Worm (Caenorhabditis elegans): ENCODE results near the gene Y22F5A.11.

DNA sequence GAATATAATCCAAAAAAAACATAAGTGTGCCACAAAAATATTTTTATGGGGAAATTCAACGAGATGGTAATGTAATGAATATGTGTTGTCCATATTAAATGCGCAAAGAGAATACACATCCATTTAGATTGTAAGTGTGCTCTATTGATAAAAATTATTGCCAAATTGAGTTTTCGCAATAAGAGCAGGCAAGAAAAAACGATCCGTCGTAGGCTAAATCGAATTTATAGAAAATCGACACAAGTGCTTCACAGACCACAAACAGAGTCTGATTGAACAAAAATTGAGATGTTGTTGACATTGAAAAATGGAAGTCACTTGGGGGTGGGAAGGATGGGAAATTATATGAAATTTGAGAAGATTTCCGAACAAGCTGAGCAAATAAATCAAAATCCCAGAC is 10.4 kb downstream of the Y22F5A.11 start:
- TF ChIP-seq B0310.2 (tag; optimal IDR thresholded peaks at IDR 0.05), result no peak
- no peak for TF ChIP-seq hmbx-1 (tag; optimal IDR thresholded peaks at IDR 0.05)
- no peak for TF ChIP-seq F13C5.2 (tag; optimal IDR thresholded peaks at IDR 0.05)
- TF ChIP-seq sea-1 (GFP tag; conservative IDR thresholded peaks at IDR 0.05), result no peak
- TF ChIP-seq pes-1 (GFP tag; IDR thresholded peaks at IDR 0.05), result no peak
- TF ChIP-seq ama-1 (optimal IDR thresholded peaks at IDR 0.05), result no peak
- no peak for TF ChIP-seq tbx-37 (GFP tag; conservative IDR thresholded peaks at IDR 0.05)
- TF ChIP-seq flt-1 (GFP tag; IDR thresholded peaks at IDR 0.05), result no peak
- no peak for TF ChIP-seq ets-7 (tag; optimal IDR thresholded peaks at IDR 0.05)
- TF ChIP-seq hnd-1 (tag; optimal IDR thresholded peaks at IDR 0.05), result no peak
- no peak for TF ChIP-seq scrt-1 (GFP tag; IDR thresholded peaks at IDR 0.05)
